Worm (Caenorhabditis elegans): ENCODE measurements around the gene Y116A8C.27.

DNA sequence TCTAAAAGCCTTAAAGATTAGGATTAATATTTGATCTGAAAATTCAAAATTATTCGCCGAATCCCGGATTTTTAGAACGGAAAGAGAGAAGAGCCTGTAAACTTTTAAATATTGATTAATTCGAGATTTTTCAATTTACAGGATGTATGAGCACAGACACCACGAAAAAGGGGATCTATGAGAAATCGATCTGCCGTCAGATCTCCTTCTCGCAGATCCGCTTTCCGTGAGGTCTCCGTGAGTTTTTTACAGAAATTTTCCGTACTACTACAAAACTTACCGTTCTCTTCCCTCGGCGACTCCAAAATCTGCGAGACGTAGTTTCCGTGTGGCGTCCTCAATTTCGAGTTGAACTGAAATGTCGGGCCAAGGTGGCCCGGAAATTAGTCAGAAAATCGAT, 12.1 kb upstream of the Y116A8C.27 start:
- TF ChIP-seq klf-2 (GFP tag; conservative IDR thresholded peaks at IDR 0.05): 0 out of 2 replicates have a peak, but pooled peaks have one; percentile 51
- no peak for TF ChIP-seq tab-1 (GFP tag; IDR thresholded peaks at IDR 0.05)
- TF ChIP-seq cog-1 (tag; optimal IDR thresholded peaks at IDR 0.05): no peak
- peak; percentile 78 for TF ChIP-seq flt-1 (GFP tag; IDR thresholded peaks at IDR 0.05)
- TF ChIP-seq ztf-23 (GFP tag; IDR thresholded peaks at IDR 0.05): 0 out of 2 replicates have a peak, but pooled peaks have one; percentile 33
